Worm (Caenorhabditis elegans) whole organism, mixed stage, embryonic: ENCODE data around the gene qns-1.

Experiments used
- M03D4.4 ChIP-seq: sonication (generic microtip); optimal IDR thresholded peaks from 2 replicates; lab custom pipeline; 2017; ENCODE audit warnings: mild to moderate bottlenecking, missing genetic modification characterization, missing compliant biosample characterization
- bed-3 ChIP-seq: fragments of 200-800 bp; sonication (Bioruptor generic); optimal IDR thresholded peaks from 3 replicates; lab custom pipeline; 2018; ENCODE audit warnings: mild to moderate bottlenecking, missing genetic modification characterization, moderate library complexity, missing compliant biosample characterization
- blmp-1 ChIP-seq: fragments of 150-350 bp; optimal IDR thresholded peaks from 2 replicates; lab custom pipeline; 2014; ENCODE audit warnings: missing biosample characterization, missing genetic modification characterization
- ceh-39 ChIP-seq: fragments of 150-350 bp; optimal IDR thresholded peaks from 2 replicates; lab custom pipeline; 2014; ENCODE audit warnings: missing biosample characterization, missing genetic modification characterization
- ceh-43 ChIP-seq: fragments of 200-800 bp; sonication (Bioruptor generic); optimal IDR thresholded peaks from 2 replicates; lab custom pipeline; 2018; ENCODE audit warnings: mild to moderate bottlenecking, missing genetic modification characterization, moderate library complexity, missing compliant biosample characterization
- ceh-83 ChIP-seq: fragments of 200-800 bp; sonication (Bioruptor generic); optimal IDR thresholded peaks from 2 replicates; lab custom pipeline; 2018; ENCODE audit warnings: mild to moderate bottlenecking, missing genetic modification characterization, missing compliant biosample characterization
- ces-1 ChIP-seq: fragments of 150-350 bp; optimal IDR thresholded peaks from 2 replicates; lab custom pipeline; 2014; ENCODE audit warnings: missing biosample characterization, missing genetic modification reagents, missing genetic modification characterization
- cnd-1 ChIP-seq: fragments of 200-800 bp; sonication (Bioruptor generic); optimal IDR thresholded peaks from 2 replicates; lab custom pipeline; 2018; ENCODE audit warnings: mild to moderate bottlenecking, missing genetic modification characterization, missing compliant biosample characterization
- drap-1 ChIP-seq: fragments of 200-800 bp; sonication (Bioruptor generic); optimal IDR thresholded peaks from 3 replicates; lab custom pipeline; 2018; ENCODE audit warnings: mild to moderate bottlenecking, missing genetic modification characterization, missing compliant biosample characterization
- elt-1 ChIP-seq: sonication (generic microtip); optimal IDR thresholded peaks from 2 replicates; lab custom pipeline; 2017; ENCODE audit warnings: missing genetic modification characterization, mild to moderate bottlenecking, missing compliant biosample characterization, antibody characterized with exemption, moderate library complexity, borderline replicate concordance; ENCODE audit not compliant: insufficient read depth
- elt-3 ChIP-seq: fragments of 150-350 bp; optimal IDR thresholded peaks from 2 replicates; lab custom pipeline; 2014; ENCODE audit warnings: missing biosample characterization, missing genetic modification characterization
- flh-1 ChIP-seq: fragments of 200-800 bp; sonication (Bioruptor generic); optimal IDR thresholded peaks from 2 replicates; lab custom pipeline; 2018; ENCODE audit warnings: mild to moderate bottlenecking, missing genetic modification characterization, moderate library complexity, missing compliant biosample characterization
- ham-2 ChIP-seq: fragments of 200-800 bp; sonication (Bioruptor generic); optimal IDR thresholded peaks from 2 replicates; lab custom pipeline; 2018; ENCODE audit warnings: mild to moderate bottlenecking, missing genetic modification characterization, missing compliant biosample characterization
- hlh-1 ChIP-seq: fragments of 150-350 bp; optimal IDR thresholded peaks from 2 replicates; lab custom pipeline; 2014; ENCODE audit warnings: missing biosample characterization, missing genetic modification reagents, missing genetic modification characterization
- lin-13 ChIP-seq: fragments of 150-350 bp; optimal IDR thresholded peaks from 2 replicates; lab custom pipeline; 2014; ENCODE audit warnings: missing biosample characterization, missing genetic modification characterization
- lin-32 ChIP-seq: fragments of 200-800 bp; sonication (Bioruptor generic); optimal IDR thresholded peaks from 2 replicates; lab custom pipeline; 2018; ENCODE audit warnings: mild to moderate bottlenecking, missing genetic modification characterization, missing compliant biosample characterization
- lsy-2 ChIP-seq: fragments of 150-350 bp; optimal IDR thresholded peaks from 2 replicates; lab custom pipeline; 2014; ENCODE audit warnings: missing biosample characterization, missing genetic modification characterization
- mab-5 ChIP-seq: fragments of 150-350 bp; optimal IDR thresholded peaks from 2 replicates; lab custom pipeline; 2014; ENCODE audit warnings: missing biosample characterization, missing genetic modification characterization
- mep-1 ChIP-seq: fragments of 150-350 bp; optimal IDR thresholded peaks from 2 replicates; lab custom pipeline; 2017; ENCODE audit warnings: missing biosample characterization, missing genetic modification reagents, missing genetic modification characterization, inconsistent platforms
- mls-2 ChIP-seq: sonication (generic microtip); optimal IDR thresholded peaks from 2 replicates; lab custom pipeline; 2016; ENCODE audit warnings: mild to moderate bottlenecking, missing genetic modification characterization, moderate library complexity, missing compliant biosample characterization
- nhr-12 ChIP-seq: fragments of 150-350 bp; optimal IDR thresholded peaks from 2 replicates; lab custom pipeline; 2014; ENCODE audit warnings: missing biosample characterization, missing genetic modification characterization
- nhr-2 ChIP-seq: fragments of 150-350 bp; optimal IDR thresholded peaks from 2 replicates; lab custom pipeline; 2014; ENCODE audit warnings: missing biosample characterization, missing genetic modification characterization
- nhr-237 ChIP-seq: fragments of 150-350 bp; optimal IDR thresholded peaks from 2 replicates; lab custom pipeline; 2014; ENCODE audit warnings: missing biosample characterization, missing genetic modification characterization
- nhr-28 ChIP-seq: fragments of 150-350 bp; optimal IDR thresholded peaks from 2 replicates; lab custom pipeline; 2014; ENCODE audit warnings: missing biosample characterization, missing genetic modification characterization
- nhr-76 ChIP-seq: sonication (generic microtip); optimal IDR thresholded peaks from 2 replicates; lab custom pipeline; 2017; ENCODE audit warnings: missing biosample characterization, missing genetic modification characterization
- pha-4 ChIP-seq: fragments of 150-350 bp; optimal IDR thresholded peaks from 2 replicates; lab custom pipeline; 2018; ENCODE audit warnings: missing biosample characterization, missing genetic modification reagents, missing genetic modification characterization
- sem-2 ChIP-seq: fragments of 200-800 bp; sonication (Bioruptor generic); optimal IDR thresholded peaks from 2 replicates; lab custom pipeline; 2018; ENCODE audit warnings: mild to moderate bottlenecking, missing genetic modification characterization, missing compliant biosample characterization
- snpc-4 ChIP-seq: fragments of 150-350 bp; optimal IDR thresholded peaks from 2 replicates; lab custom pipeline; 2014; ENCODE audit warnings: missing biosample characterization, missing genetic modification characterization
- sptf-1 ChIP-seq: sonication (generic microtip); optimal IDR thresholded peaks from 2 replicates; lab custom pipeline; 2017; ENCODE audit warnings: mild to moderate bottlenecking, missing genetic modification characterization, moderate library complexity, missing compliant biosample characterization
- tbx-8 ChIP-seq: fragments of 200-800 bp; sonication (Bioruptor generic); optimal IDR thresholded peaks from 2 replicates; lab custom pipeline; 2018; ENCODE audit warnings: mild to moderate bottlenecking, missing genetic modification characterization, moderate library complexity, missing compliant biosample characterization
- unc-120 ChIP-seq: sonication (generic microtip); optimal IDR thresholded peaks from 2 replicates; lab custom pipeline; 2017; ENCODE audit warnings: missing genetic modification characterization, missing compliant biosample characterization; ENCODE audit not compliant: poor library complexity, severe bottlenecking
- unc-39 ChIP-seq: fragments of 150-350 bp; optimal IDR thresholded peaks from 2 replicates; lab custom pipeline; 2014; ENCODE audit warnings: missing biosample characterization, missing genetic modification characterization
- unc-62 ChIP-seq: fragments of 150-350 bp; optimal IDR thresholded peaks from 2 replicates; lab custom pipeline; 2014; ENCODE audit warnings: missing biosample characterization, missing genetic modification reagents, missing genetic modification characterization
- zip-8 ChIP-seq: fragments of 150-350 bp; optimal IDR thresholded peaks from 2 replicates; lab custom pipeline; 2014; ENCODE audit warnings: missing biosample characterization, missing genetic modification characterization
- ztf-11 ChIP-seq: fragments of 150-350 bp; optimal IDR thresholded peaks from 2 replicates; lab custom pipeline; 2014; ENCODE audit warnings: missing biosample characterization, missing genetic modification characterization

Gene qns-1

ce11 chrIV:10219208-10219607 lies at the start of gene qns-1:
TSS of gene qns-1 (minus strand) at chrIV:10219308.
- TF ChIP-seq pha-4, result no peak
- no peak for TF ChIP-seq nhr-237
- TF ChIP-seq mep-1 (tag; lab: Kevin White, UChicago), result no peak
- TF ChIP-seq lsy-2, result no peak
- no peak for TF ChIP-seq sptf-1 (tag; lab: Kevin White, UChicago)
- no peak for TF ChIP-seq nhr-28 (tag; lab: Kevin White, UChicago)
- no peak for TF ChIP-seq unc-62 (GFP tag; lab: Kevin White, UChicago)
- TF ChIP-seq nhr-2 (tag; lab: Kevin White, UChicago), result no peak
- no peak for TF ChIP-seq unc-120 (tag; lab: Kevin White, UChicago)

DNA sequence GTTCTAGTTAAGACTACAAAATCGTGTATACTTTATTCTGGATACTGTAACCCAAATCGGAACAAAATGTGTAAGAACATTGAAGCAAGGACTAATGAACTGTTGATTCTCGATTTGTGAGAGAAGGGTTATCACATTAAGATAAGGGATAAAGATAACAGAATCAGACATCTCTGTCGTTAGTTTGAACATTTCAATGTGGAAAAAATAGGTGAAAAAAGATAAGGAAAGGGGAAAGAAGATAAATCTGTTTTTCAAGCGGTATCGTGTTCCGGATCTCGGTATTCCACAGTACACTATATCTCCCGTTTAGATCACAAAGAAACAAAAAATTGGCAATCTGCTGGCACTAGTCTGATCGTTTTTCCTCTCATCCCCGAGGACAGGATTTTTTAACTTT lies 42.0 kb upstream of the qns-1 start:
- TF ChIP-seq ceh-43 (GFP tag; lab: Kevin White, UChicago) (no peak), elt-1 (tag; lab: Kevin White, UChicago) (peak; percentile 99), M03D4.4 (tag; lab: Kevin White, UChicago) (no peak), elt-3 (peak; percentile 63), nhr-237 (no peak)

- TF ChIP-seq pha-4 (no peak), lin-32 (GFP tag; lab: Kevin White, UChicago) (no peak), bed-3 (GFP tag; lab: Kevin White, UChicago) (no peak)
These were observed 40.4 kb upstream of the qns-1 start, which contains the start of gene F01G10.9 for ce11 chrIV:10259557-10259956. TSS of gene F01G10.9 (minus strand) at chrIV:10259657.

DNA sequence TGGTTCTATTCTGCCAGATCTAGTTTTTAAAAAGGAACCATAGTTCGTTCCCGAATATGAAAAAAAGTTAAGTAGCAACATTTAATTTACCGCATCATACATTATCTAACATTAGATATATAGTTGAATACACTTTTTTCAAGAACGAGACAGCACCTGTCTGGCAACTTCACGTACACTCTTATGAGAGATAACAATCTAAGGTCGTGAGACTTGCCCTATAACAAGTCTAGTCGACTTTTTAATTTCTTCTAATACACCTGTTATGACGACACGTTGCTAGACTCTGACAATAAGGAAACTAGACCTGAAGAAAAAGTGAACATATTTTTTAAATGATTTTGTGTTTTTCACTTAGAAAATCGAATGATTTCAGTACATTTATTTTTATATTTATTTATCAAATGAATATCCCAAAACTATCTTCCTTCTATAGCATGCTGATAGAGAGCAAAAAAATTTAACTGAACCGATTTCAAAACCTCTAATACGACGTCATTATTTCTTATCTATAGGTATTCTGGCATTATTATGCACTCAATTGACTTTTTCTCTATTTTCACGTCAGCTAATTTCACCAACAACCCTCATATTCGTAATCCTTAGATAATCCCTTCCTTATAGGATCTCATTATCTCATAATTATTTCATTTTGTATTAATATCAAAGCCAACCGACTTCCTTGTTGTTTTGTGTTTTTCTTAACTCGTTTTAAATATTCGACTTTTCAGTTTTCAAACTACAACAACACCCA lies 34.0 kb upstream of the qns-1 start:
- TF ChIP-seq bed-3 (GFP tag; lab: Kevin White, UChicago) (no peak), sem-2 (GFP tag; lab: Kevin White, UChicago) (no peak), elt-1 (tag; lab: Kevin White, UChicago) (peak; percentile 72), nhr-2 (tag; lab: Kevin White, UChicago) (no peak)

DNA sequence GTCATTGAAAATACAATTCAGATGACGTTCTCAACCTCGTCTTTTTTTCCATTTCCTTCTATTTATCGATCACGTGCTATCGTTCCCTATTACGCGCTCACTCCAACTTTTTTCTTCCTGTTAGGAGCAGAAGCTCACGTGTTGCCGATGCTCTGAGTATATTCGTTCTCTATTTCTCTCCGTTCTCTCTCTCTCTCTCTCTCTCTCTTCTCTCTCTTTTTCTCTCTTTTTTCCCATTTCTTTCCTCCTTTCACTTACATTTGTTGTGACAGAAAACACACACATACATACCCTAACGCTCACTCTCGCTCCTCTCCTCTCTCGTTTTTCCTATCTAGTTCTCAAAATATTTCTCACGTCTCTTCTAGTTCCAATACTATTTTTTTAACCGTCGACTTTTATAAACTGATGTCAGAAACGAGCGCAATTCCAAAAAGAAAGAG lies 33.3 kb upstream of the qns-1 start:
- no peak for TF ChIP-seq drap-1 (GFP tag; lab: Kevin White, UChicago)
- peak; percentile 45 for TF ChIP-seq blmp-1 (tag; lab: Kevin White, UChicago)
- TF ChIP-seq unc-120 (tag; lab: Kevin White, UChicago), result peak; percentile 84
- TF ChIP-seq ztf-11, result no peak
- no peak for TF ChIP-seq elt-1 (tag; lab: Kevin White, UChicago)
- no peak for TF ChIP-seq M03D4.4 (tag; lab: Kevin White, UChicago)
- peak; percentile 51 for TF ChIP-seq ces-1 (GFP tag; lab: Kevin White, UChicago)
- no peak for TF ChIP-seq cnd-1 (tag; lab: Kevin White, UChicago)
- TF ChIP-seq unc-39 (tag; lab: Kevin White, UChicago), result no peak
- no peak for TF ChIP-seq ham-2
- TF ChIP-seq nhr-12 (tag; lab: Kevin White, UChicago), result no peak
- TF ChIP-seq mab-5, result no peak
- TF ChIP-seq tbx-8 (GFP tag; lab: Kevin White, UChicago), result no peak
- no peak for TF ChIP-seq zip-8 (tag; lab: Kevin White, UChicago)
- no peak for TF ChIP-seq snpc-4
- TF ChIP-seq sem-2 (GFP tag; lab: Kevin White, UChicago), result no peak
- peak; percentile 12 for TF ChIP-seq ceh-83
- TF ChIP-seq lin-32 (GFP tag; lab: Kevin White, UChicago), result no peak
- TF ChIP-seq mls-2, result peak; percentile 14
- no peak for TF ChIP-seq pha-4
- TF ChIP-seq unc-62 (GFP tag; lab: Kevin White, UChicago), result peak; percentile 81
- TF ChIP-seq nhr-76, result no peak
- no peak for TF ChIP-seq nhr-2 (tag; lab: Kevin White, UChicago)
- TF ChIP-seq lsy-2, result peak; percentile 16
- no peak for TF ChIP-seq nhr-28 (tag; lab: Kevin White, UChicago)
- TF ChIP-seq nhr-237, result no peak
- TF ChIP-seq sptf-1 (tag; lab: Kevin White, UChicago), result peak; percentile 38
- no peak for TF ChIP-seq bed-3 (GFP tag; lab: Kevin White, UChicago)
- no peak for TF ChIP-seq ceh-39 (tag; lab: Kevin White, UChicago)
- no peak for TF ChIP-seq flh-1 (GFP tag; lab: Kevin White, UChicago)
- no peak for TF ChIP-seq hlh-1 (tag; lab: Kevin White, UChicago)
- TF ChIP-seq elt-3, result no peak
- TF ChIP-seq mep-1 (tag; lab: Kevin White, UChicago), result no peak
- no peak for TF ChIP-seq lin-13
- no peak for TF ChIP-seq ceh-43 (GFP tag; lab: Kevin White, UChicago)
